Worm (Caenorhabditis elegans): ENCODE results near the gene Y58A7A.4.

DNA sequence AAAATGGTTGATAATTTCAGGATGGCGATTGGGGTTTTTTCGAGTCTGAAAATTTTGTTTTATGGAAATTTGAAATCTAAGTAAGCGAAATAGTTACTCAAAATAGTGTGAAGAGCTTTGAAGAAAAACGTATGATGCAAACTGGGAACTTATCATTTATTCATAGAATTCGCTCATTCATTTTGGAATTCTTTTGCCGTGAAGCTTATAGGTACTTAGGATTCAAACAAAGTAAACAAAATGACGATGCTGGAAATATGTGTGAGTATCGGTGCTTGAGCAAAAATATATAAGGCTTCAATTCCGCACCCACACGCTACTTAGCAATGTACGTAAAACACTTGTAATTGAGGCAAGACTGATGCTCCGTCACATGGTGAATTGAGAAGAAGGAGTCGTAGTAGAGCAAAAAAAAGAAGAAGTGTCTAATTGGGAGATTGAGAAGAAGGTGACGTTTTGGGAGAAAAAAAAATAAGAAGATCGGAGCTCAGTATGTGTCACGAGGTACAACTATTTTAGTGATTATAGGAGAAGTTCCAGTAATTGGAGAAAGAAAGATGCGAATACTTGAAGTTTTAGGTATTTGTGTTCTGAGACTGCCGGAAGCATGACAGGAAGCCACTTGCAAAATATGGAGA, 4.8 kb upstream of the Y58A7A.4 start, which contains the start of gene glb-32:
- TF ChIP-seq ceh-83 (GFP tag; optimal IDR thresholded peaks at IDR 0.05), result no peak
- no peak for TF ChIP-seq unc-39 (tag; optimal IDR thresholded peaks at IDR 0.05)
- no peak for TF ChIP-seq lsy-2 (tag; optimal IDR thresholded peaks at IDR 0.05)
- TF ChIP-seq elt-1 (tag; optimal IDR thresholded peaks at IDR 0.05; ENCODE audit: borderline replicate concordance, insufficient read depth), result no peak
- no peak for TF ChIP-seq elt-3 (tag; optimal IDR thresholded peaks at IDR 0.05)
- TF ChIP-seq mep-1 (tag; optimal IDR thresholded peaks at IDR 0.05), result no peak
- TF ChIP-seq pha-4 (tag; optimal IDR thresholded peaks at IDR 0.05), result no peak
- no peak for TF ChIP-seq snpc-4 (tag; optimal IDR thresholded peaks at IDR 0.05)
